Worm (Caenorhabditis elegans) whole organism, L2 larva: ENCODE data around the gene sex-1.

Experiments used
- F13H6.1 ChIP-seq: sonication (generic microtip); optimal IDR thresholded peaks from 2 replicates; lab custom pipeline; 2016; ENCODE audit warnings: missing genetic modification characterization, missing compliant biosample characterization
- ama-1 ChIP-seq: fragments of 150-350 bp; optimal IDR thresholded peaks from 2 replicates; lab custom pipeline; 2018; ENCODE audit warnings: inconsistent platforms
- lin-11 ChIP-seq: fragments of 150-350 bp; sonication (generic microtip); optimal IDR thresholded peaks from 2 replicates; lab custom pipeline; 2014; ENCODE audit warnings: missing biosample characterization, missing genetic modification characterization, inconsistent platforms, mixed read lengths
- nhr-237 ChIP-seq: fragments of 150-350 bp; optimal IDR thresholded peaks from 2 replicates; lab custom pipeline; 2014; ENCODE audit warnings: missing biosample characterization, missing genetic modification characterization
- nhr-25 ChIP-seq: fragments of 150-350 bp; sonication (generic microtip); optimal IDR thresholded peaks from 3 replicates; lab custom pipeline; 2014; ENCODE audit warnings: missing biosample characterization, missing genetic modification characterization
- nhr-77 ChIP-seq: fragments of 150-350 bp; optimal IDR thresholded peaks from 2 replicates; lab custom pipeline; 2014; ENCODE audit warnings: missing biosample characterization, missing genetic modification characterization

DNA sequence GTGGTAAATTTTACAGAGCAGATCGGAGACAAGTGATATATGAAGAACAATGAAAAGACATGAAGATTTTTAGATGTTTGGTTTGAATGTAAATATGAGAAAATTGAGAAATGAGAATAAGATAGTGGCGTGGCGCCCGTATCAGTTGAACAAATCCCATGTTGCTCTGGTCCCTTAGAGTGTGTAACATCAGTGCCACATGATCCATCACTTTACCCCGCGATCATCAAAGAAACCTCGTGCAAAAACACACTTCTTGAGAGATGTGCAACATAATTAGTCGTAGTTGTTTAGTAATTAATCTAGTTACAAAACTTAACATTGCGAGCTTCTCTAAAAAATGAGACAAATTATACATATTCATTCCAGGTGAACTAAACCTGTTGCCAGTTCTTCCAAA lies 48.8 kb upstream of the sex-1 start:
- TF ChIP-seq ama-1 (lab: Kevin White, UChicago) = no peak
- no peak for TF ChIP-seq nhr-237
- TF ChIP-seq nhr-77 (tag; lab: Kevin White, UChicago) = no peak
- TF ChIP-seq nhr-25 (tag; lab: Kevin White, UChicago) = no peak
- no peak for TF ChIP-seq lin-11 (tag; lab: Kevin White, UChicago)
- no peak for TF ChIP-seq F13H6.1 (tag; lab: Kevin White, UChicago)
